Worm (Caenorhabditis elegans): ENCODE data around the gene mop-25.1.

DNA sequence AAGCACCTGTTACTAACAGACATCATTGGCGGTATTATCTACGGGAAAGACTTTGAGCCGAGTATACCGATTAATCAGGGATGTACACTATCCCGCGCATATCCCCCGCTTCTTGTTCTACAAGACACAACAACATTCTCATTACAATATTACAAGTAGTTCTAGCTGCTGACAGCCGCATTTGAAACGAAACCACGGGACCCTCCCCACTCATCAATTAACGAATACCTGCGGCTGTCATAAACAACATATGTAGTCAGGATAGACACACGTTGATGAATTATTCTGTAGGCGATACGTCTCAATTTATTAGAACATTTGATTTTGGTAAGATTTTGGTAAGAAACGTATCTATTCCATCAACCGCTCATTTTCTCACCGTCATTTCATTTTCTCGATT, 35.3 kb upstream of the mop-25.1 start:
- TF ChIP-seq him-1 (tag; optimal IDR thresholded peaks at IDR 0.05) (no peak), W03F9.2 (tag; optimal IDR thresholded peaks at IDR 0.05) (no peak), dao-5 (tag; optimal IDR thresholded peaks at IDR 0.05) (no peak)
